Worm (Caenorhabditis elegans): ENCODE results near the gene K12H4.6.
A peak's percentile ranks its signal among the peaks of the same experiment; 100 is the strongest.

Gene K12H4.6

DNA sequence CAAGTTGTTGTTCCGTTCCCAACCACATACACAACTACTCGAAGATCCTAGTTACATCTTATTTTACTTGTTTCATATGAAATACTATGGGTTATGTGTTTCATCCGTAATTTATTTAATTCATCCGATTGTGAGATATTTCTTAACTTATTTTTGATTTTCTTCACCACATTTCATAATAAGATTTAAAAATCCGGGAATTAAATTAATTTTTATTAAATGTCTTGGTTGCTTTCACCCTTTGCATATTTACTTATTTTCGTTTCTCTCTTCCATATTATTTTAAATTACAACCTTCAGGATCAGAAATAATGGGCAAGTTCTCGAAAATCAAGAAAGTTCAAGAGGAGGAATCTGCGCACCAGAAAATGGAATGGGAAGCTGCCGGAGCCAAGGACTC lies 3.1 kb upstream of the K12H4.6 start, which contains the start of gene K12H4.3:
K12H4.3 (plus strand) TSS at position 301 of the 400 bp plus-strand sequence.
- no peak for TF ChIP-seq hmg-4 (GFP tag; optimal IDR thresholded peaks at IDR 0.05)
- no peak for TF ChIP-seq scrt-1 (GFP tag; IDR thresholded peaks at IDR 0.05)
- TF ChIP-seq ama-1 (optimal IDR thresholded peaks at IDR 0.05): no peak
- no peak for TF ChIP-seq tbx-11 (GFP tag; IDR thresholded peaks at IDR 0.05)
- TF ChIP-seq pes-1 (GFP tag; IDR thresholded peaks at IDR 0.05): no peak
- TF ChIP-seq F13C5.2 (tag; optimal IDR thresholded peaks at IDR 0.05): no peak
- TF ChIP-seq hnd-1 (tag; optimal IDR thresholded peaks at IDR 0.05): no peak
- TF ChIP-seq ets-7 (tag; optimal IDR thresholded peaks at IDR 0.05): no peak
- TF ChIP-seq ceh-36 (tag; optimal IDR thresholded peaks at IDR 0.05): no peak
- TF ChIP-seq sea-1 (GFP tag; conservative IDR thresholded peaks at IDR 0.05): no peak
- no peak for TF ChIP-seq tra-4 (tag; optimal IDR thresholded peaks at IDR 0.05)
- TF ChIP-seq flt-1 (GFP tag; IDR thresholded peaks at IDR 0.05): no peak
- no peak for TF ChIP-seq B0310.2 (tag; optimal IDR thresholded peaks at IDR 0.05)

DNA sequence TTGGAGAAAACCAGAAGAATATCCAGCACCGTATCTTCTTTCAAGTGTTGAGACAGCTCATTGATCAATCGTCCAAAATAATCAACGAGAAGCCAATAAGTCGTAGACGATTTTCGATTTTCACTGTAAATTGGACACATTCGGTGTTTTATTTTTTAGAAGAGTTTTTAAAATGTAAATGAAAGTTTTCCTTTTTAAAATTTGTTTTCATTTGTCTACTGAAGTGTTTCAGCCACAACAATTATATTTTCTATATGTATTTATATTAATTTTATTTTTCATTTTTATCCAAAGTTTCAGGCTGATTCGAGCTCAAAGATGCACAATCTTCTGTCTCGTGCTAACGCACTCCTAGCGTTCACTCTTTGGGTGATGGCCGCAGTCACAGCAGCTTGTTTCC lies 2.0 kb upstream of the K12H4.6 start, which contains the start of gene spcs-3:
spcs-3 (plus strand) TSS at position 301 of the 400 bp plus-strand sequence.
- TF ChIP-seq pes-1 (GFP tag; IDR thresholded peaks at IDR 0.05) (no peak), ceh-13 (GFP tag; optimal IDR thresholded peaks at IDR 0.05) (no peak), F13C5.2 (tag; optimal IDR thresholded peaks at IDR 0.05) (no peak), tbx-11 (GFP tag; IDR thresholded peaks at IDR 0.05) (no peak), hmg-4 (GFP tag; optimal IDR thresholded peaks at IDR 0.05) (no peak), ets-7 (tag; optimal IDR thresholded peaks at IDR 0.05) (no peak), aly-1 (tag; optimal IDR thresholded peaks at IDR 0.05) (no peak)

DNA sequence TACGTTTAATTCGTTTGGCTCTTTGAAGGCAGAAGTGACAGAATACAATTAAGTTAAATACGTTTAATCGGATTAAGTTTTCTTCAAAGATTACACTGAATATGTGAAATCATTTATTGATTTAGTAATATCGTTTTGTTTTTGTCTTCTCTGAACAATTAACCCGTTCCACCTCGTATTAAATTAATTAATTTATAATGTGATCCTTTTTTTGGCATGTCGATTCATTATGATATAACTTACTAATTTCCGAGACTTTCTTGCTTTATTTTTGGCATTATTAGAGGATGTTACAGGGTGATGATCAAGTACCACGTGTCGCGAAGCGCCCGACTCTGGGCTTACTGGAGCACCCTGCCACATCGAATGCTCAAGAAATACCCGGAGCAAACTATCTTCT lies 1.5 kb upstream of the K12H4.6 start, which contains the start of gene K12H4.5:
K12H4.5 (plus strand) TSS at position 301 of the 400 bp plus-strand sequence.
- TF ChIP-seq tra-4 (tag; optimal IDR thresholded peaks at IDR 0.05): no peak
- no peak for TF ChIP-seq ceh-36 (tag; optimal IDR thresholded peaks at IDR 0.05)
- TF ChIP-seq aly-1 (tag; optimal IDR thresholded peaks at IDR 0.05): no peak
- no peak for TF ChIP-seq sea-1 (GFP tag; conservative IDR thresholded peaks at IDR 0.05)
- no peak for TF ChIP-seq pes-1 (GFP tag; IDR thresholded peaks at IDR 0.05)
- TF ChIP-seq B0310.2 (tag; optimal IDR thresholded peaks at IDR 0.05): no peak
- TF ChIP-seq hmg-4 (GFP tag; optimal IDR thresholded peaks at IDR 0.05): no peak
- TF ChIP-seq ama-1 (optimal IDR thresholded peaks at IDR 0.05): no peak

DNA sequence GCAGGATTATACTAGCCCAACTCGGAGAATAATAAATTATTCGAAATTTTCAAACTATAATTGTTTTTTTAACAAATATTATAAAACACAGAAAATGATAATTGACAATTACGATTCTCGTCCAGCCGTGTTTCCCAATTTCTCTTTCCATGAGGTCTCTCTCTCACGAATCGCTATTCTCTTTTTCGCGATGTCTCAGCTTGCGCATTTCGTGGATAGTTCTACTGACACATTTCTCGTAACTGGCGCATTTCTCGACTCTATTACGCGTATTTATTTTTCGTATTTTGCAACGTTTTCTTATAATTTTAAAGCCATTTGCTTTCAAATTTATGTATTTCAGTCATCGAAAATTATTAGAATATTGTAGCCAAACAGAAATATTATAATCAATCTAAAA lies 1.1 kb upstream of the K12H4.6 start:
- peak; percentile 99 for TF ChIP-seq tra-4 (tag; optimal IDR thresholded peaks at IDR 0.05)
- TF ChIP-seq hmg-4 (GFP tag; optimal IDR thresholded peaks at IDR 0.05): peak; percentile 100
- peak; percentile 97 for TF ChIP-seq ceh-36 (tag; optimal IDR thresholded peaks at IDR 0.05)
- peak; percentile 99 for TF ChIP-seq pes-1 (GFP tag; IDR thresholded peaks at IDR 0.05)
- peak; percentile 100 for TF ChIP-seq tbx-37 (GFP tag; conservative IDR thresholded peaks at IDR 0.05)
- TF ChIP-seq ets-7 (tag; optimal IDR thresholded peaks at IDR 0.05): peak; percentile 99
- no peak for TF ChIP-seq ama-1 (optimal IDR thresholded peaks at IDR 0.05)
- peak; percentile 100 for TF ChIP-seq sea-1 (GFP tag; conservative IDR thresholded peaks at IDR 0.05)
- peak; percentile 96 for TF ChIP-seq aly-1 (tag; optimal IDR thresholded peaks at IDR 0.05)
- peak; percentile 98 for TF ChIP-seq hnd-1 (tag; optimal IDR thresholded peaks at IDR 0.05)
- peak; percentile 95 for TF ChIP-seq hmbx-1 (tag; optimal IDR thresholded peaks at IDR 0.05)
- TF ChIP-seq scrt-1 (GFP tag; IDR thresholded peaks at IDR 0.05): peak; percentile 100
- TF ChIP-seq F13C5.2 (tag; optimal IDR thresholded peaks at IDR 0.05): peak; percentile 100
- TF ChIP-seq B0310.2 (tag; optimal IDR thresholded peaks at IDR 0.05): peak; percentile 100
- TF ChIP-seq tbx-11 (GFP tag; IDR thresholded peaks at IDR 0.05): peak; percentile 100
- peak; percentile 100 for TF ChIP-seq ceh-13 (GFP tag; optimal IDR thresholded peaks at IDR 0.05)
- TF ChIP-seq flt-1 (GFP tag; IDR thresholded peaks at IDR 0.05): peak; percentile 98

DNA sequence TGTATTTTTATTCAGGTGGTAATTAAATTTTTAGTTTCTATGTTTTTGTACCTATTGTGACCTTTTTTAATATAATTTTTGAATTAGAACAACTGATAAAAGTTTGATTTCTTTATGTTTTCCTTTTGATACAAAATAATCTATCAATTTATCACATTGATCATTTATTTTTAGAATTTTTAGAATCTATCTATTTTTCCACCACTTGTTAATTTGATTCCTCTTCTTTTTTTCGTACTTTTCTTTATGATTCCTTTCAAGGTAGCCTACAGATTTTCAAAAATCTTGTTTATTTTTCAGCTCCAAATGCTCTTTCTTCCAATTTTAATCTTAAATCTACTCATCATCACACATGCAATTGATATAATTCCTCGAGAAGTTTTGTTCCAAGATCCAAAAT lies 4.7 kb downstream of the K12H4.6 start, which contains the start of gene dpf-6:
dpf-6 (plus strand) TSS at position 301 of the 400 bp plus-strand sequence.
- TF ChIP-seq tra-4 (tag; optimal IDR thresholded peaks at IDR 0.05): no peak
- TF ChIP-seq sea-1 (GFP tag; conservative IDR thresholded peaks at IDR 0.05): no peak
- TF ChIP-seq hnd-1 (tag; optimal IDR thresholded peaks at IDR 0.05): no peak
- no peak for TF ChIP-seq ceh-36 (tag; optimal IDR thresholded peaks at IDR 0.05)
- no peak for TF ChIP-seq F13C5.2 (tag; optimal IDR thresholded peaks at IDR 0.05)
- no peak for TF ChIP-seq flt-1 (GFP tag; IDR thresholded peaks at IDR 0.05)
- TF ChIP-seq ets-7 (tag; optimal IDR thresholded peaks at IDR 0.05): no peak
- no peak for TF ChIP-seq hmg-4 (GFP tag; optimal IDR thresholded peaks at IDR 0.05)
- TF ChIP-seq hmbx-1 (tag; optimal IDR thresholded peaks at IDR 0.05): no peak
- no peak for TF ChIP-seq tbx-37 (GFP tag; conservative IDR thresholded peaks at IDR 0.05)
- TF ChIP-seq ceh-13 (GFP tag; optimal IDR thresholded peaks at IDR 0.05): no peak
- TF ChIP-seq aly-1 (tag; optimal IDR thresholded peaks at IDR 0.05): no peak
- TF ChIP-seq tbx-11 (GFP tag; IDR thresholded peaks at IDR 0.05): no peak
- no peak for TF ChIP-seq pes-1 (GFP tag; IDR thresholded peaks at IDR 0.05)
- TF ChIP-seq B0310.2 (tag; optimal IDR thresholded peaks at IDR 0.05): no peak

- TF ChIP-seq tra-4 (tag; optimal IDR thresholded peaks at IDR 0.05) (no peak), ceh-13 (GFP tag; optimal IDR thresholded peaks at IDR 0.05) (no peak)
These were observed 6.2 kb downstream of the K12H4.6 start for ce11 chrIII:8036497-8036896.

DNA sequence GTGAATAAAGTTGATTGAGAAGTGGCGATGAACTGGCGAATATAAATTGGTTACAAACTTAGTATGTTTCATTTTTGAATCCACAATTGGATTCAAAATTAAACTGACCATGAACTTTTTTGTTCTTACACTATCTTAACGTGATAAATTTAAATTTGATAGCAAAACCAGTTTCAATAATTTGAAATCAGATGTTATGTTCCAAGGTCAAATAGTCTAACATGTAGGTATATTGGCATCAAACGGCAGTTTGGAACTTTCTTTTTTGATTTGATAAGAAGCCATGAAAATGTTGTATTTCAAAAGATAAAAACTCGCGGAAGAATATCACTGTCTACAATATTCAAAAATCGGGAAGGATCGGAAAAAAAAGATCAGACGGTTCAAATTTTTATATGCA lies 6.6 kb downstream of the K12H4.6 start:
- TF ChIP-seq hmbx-1 (tag; optimal IDR thresholded peaks at IDR 0.05) (no peak), ceh-13 (GFP tag; optimal IDR thresholded peaks at IDR 0.05) (no peak), F13C5.2 (tag; optimal IDR thresholded peaks at IDR 0.05) (no peak), ets-7 (tag; optimal IDR thresholded peaks at IDR 0.05) (no peak), pes-1 (GFP tag; IDR thresholded peaks at IDR 0.05) (no peak), B0310.2 (tag; optimal IDR thresholded peaks at IDR 0.05) (no peak), hnd-1 (tag; optimal IDR thresholded peaks at IDR 0.05) (no peak), sea-1 (GFP tag; conservative IDR thresholded peaks at IDR 0.05) (no peak), tra-4 (tag; optimal IDR thresholded peaks at IDR 0.05) (no peak), ceh-36 (tag; optimal IDR thresholded peaks at IDR 0.05) (no peak), aly-1 (tag; optimal IDR thresholded peaks at IDR 0.05) (no peak), ama-1 (optimal IDR thresholded peaks at IDR 0.05) (no peak), scrt-1 (GFP tag; IDR thresholded peaks at IDR 0.05) (no peak), flt-1 (GFP tag; IDR thresholded peaks at IDR 0.05) (no peak), tbx-37 (GFP tag; conservative IDR thresholded peaks at IDR 0.05) (no peak), tbx-11 (GFP tag; IDR thresholded peaks at IDR 0.05) (no peak), hmg-4 (GFP tag; optimal IDR thresholded peaks at IDR 0.05) (no peak)
